Worm (Caenorhabditis elegans) whole organism, L3 larva: ENCODE data around the gene srsx-5.

Experiments
- ceh-82 ChIP-seq: fragments of 150-350 bp; optimal IDR thresholded peaks from 2 replicates; lab custom pipeline; 2014; ENCODE audit warnings: missing biosample characterization, missing genetic modification characterization
- egl-27 ChIP-seq: sonication (generic microtip); optimal IDR thresholded peaks from 4 replicates; lab custom pipeline; 2017; ENCODE audit warnings: missing biosample characterization, missing genetic modification reagents, missing genetic modification characterization
- elt-2 ChIP-seq: sonication (generic microtip); optimal IDR thresholded peaks from 2 replicates; lab custom pipeline; 2016; ENCODE audit warnings: missing genetic modification reagents, mild to moderate bottlenecking, missing genetic modification characterization, missing compliant biosample characterization
- nhr-25 ChIP-seq: sonication (generic microtip); optimal IDR thresholded peaks from 2 replicates; lab custom pipeline; 2017; ENCODE audit warnings: missing biosample characterization, missing genetic modification characterization
- zag-1 ChIP-seq: fragments of 150-350 bp; optimal IDR thresholded peaks from 2 replicates; lab custom pipeline; 2014; ENCODE audit warnings: missing biosample characterization, missing genetic modification characterization

DNA sequence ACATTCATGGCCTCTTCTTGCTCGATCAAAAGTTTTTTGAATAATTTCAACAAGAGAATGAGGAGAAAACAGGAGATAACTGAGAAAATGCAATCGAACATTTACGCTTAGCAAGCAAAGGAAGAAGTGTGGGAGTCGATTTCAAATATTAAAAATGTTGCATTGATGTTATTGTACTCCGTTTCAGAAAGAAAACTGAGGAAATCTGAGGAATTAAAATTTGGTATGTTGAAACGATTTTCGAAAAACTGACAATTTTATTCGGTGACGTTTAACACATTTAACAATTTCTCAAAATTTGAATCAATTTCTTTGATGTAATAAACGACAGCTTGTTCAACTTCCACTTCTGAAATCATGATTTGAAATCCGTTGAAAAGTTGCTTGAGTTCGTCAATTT lies 25.8 kb downstream of the srsx-5 start, which contains the start of gene F26D11.13:
- TF ChIP-seq nhr-25 (tag; lab: Kevin White, UChicago) (no peak), ceh-82 (no peak), egl-27 (tag; lab: Kevin White, UChicago) (no peak), elt-2 (no peak), zag-1 (tag; lab: Kevin White, UChicago) (no peak)
